Fruit fly (Drosophila melanogaster): ENCODE measurements around the gene CG44325.

CG44325 gene

dm6 chrX:9108387-9108786, 30.1 kb upstream of the CG44325 start, which contains the start of gene AP-1gamma:
Gene AP-1gamma (plus strand): TSS chrX:9108691.
- TF ChIP-seq yki (optimal IDR thresholded peaks at IDR 0.05) (no peak), CG18599 (GFP tag; optimal IDR thresholded peaks at IDR 0.05) (peak; percentile 1), Deaf1 (tag; optimal IDR thresholded peaks at IDR 0.05) (peak; percentile 82), pros (GFP tag; optimal IDR thresholded peaks at IDR 0.05) (peak; percentile 10), CG6175 (GFP tag; IDR thresholded peaks at IDR 0.05) (peak; percentile 86), CG34376 (GFP tag; optimal IDR thresholded peaks at IDR 0.05) (peak; percentile 76), CG10543 (GFP tag; optimal IDR thresholded peaks at IDR 0.05) (peak; percentile 85), mirr (GFP tag; optimal IDR thresholded peaks at IDR 0.05) (peak; percentile 78), chinmo (GFP tag; IDR thresholded peaks at IDR 0.05; ENCODE audit: partially characterized antibody) (0 out of 4 replicates have a peak, but pooled peaks have one; percentile 47), HmgZ (tag; optimal IDR thresholded peaks at IDR 0.05) (peak; percentile 7), grn (GFP tag; optimal IDR thresholded peaks at IDR 0.05) (peak; percentile 40), sima (GFP tag; optimal IDR thresholded peaks at IDR 0.05) (no peak), bab2 (GFP tag; optimal IDR thresholded peaks at IDR 0.05) (no peak), Aef1 (GFP tag; IDR thresholded peaks at IDR 0.05) (no peak), sug (tag; optimal IDR thresholded peaks at IDR 0.05) (peak; percentile 93), CG5180 (GFP tag; optimal IDR thresholded peaks at IDR 0.05) (peak; percentile 2), Elba2 (GFP tag; optimal IDR thresholded peaks at IDR 0.05) (no peak), pfk (GFP tag; optimal IDR thresholded peaks at IDR 0.05) (peak; percentile 72), Med (GFP tag) (peak; percentile 41), GATAe (GFP tag; conservative IDR thresholded peaks at IDR 0.05) (peak; percentile 33; the same call in 1 of the 2 replicates), Fer1 (GFP tag; optimal IDR thresholded peaks at IDR 0.05) (peak; percentile 48), exex (tag; optimal IDR thresholded peaks at IDR 0.05) (peak; percentile 91), Dbx (GFP tag; IDR thresholded peaks at IDR 0.05) (0 out of 3 replicates have a peak, but pooled peaks have one; percentile 18)

DNA sequence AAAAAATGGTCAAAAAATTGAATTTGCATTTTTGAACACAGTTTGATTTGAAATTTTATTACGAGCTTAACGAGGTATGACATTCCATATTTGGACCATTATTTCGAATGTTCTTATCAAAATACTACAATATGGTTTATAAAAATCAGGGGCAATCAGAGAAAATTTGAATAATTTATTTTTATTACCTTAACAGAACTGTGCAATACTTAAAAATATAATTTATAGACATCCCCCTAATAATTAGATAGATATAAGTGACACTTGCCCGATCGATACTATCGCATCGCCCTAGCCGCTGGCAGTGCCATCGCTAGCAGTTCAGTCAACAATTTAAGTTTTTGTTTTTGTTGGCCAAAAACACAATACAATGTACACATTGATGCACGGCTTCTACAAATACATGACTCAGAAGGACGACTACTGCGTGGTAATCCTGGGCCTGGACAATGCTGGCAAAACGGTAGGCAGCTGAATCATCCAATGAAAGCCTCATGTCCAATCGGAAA, 28.5 kb upstream of the CG44325 start, which contains the start of gene Arfrp1:
Arfrp1 (plus strand) TSS at position 295 of the 509 bp plus-strand sequence.
- TF ChIP-seq ems (GFP tag; optimal IDR thresholded peaks at IDR 0.05) = no peak
- TF ChIP-seq CG12659 (GFP tag; optimal IDR thresholded peaks at IDR 0.05) = peak; percentile 17
- TF ChIP-seq CG7963 (GFP tag; IDR thresholded peaks at IDR 0.05; ENCODE audit: partially characterized antibody) = peak; percentile 64; the same call in 2 of the 3 replicates
- peak; percentile 88 for TF ChIP-seq Scr (GFP tag; IDR thresholded peaks at IDR 0.05; ENCODE audit: partially characterized antibody)
- peak; percentile 55 for TF ChIP-seq sna (GFP tag; IDR thresholded peaks at IDR 0.05; ENCODE audit: partially characterized antibody)
- no peak for TF ChIP-seq CG9437 (GFP tag; optimal IDR thresholded peaks at IDR 0.05)
- TF ChIP-seq oc (tag; optimal IDR thresholded peaks at IDR 0.05) = no peak
- TF ChIP-seq mam (GFP tag; optimal IDR thresholded peaks at IDR 0.05) = peak; percentile 17
- no peak for TF ChIP-seq CG10462 (GFP tag; optimal IDR thresholded peaks at IDR 0.05)
- TF ChIP-seq vnd (GFP tag; IDR thresholded peaks at IDR 0.05; ENCODE audit: partially characterized antibody) = peak; percentile 71
- peak; percentile 49; the same call in 1 of the 2 replicates for TF ChIP-seq al (GFP tag; IDR thresholded peaks at IDR 0.05)
- TF ChIP-seq CG10274 (GFP tag; optimal IDR thresholded peaks at IDR 0.05) = no peak
- TF ChIP-seq CG14441 (GFP tag; IDR thresholded peaks at IDR 0.05) = 0 out of 2 replicates have a peak, but pooled peaks have one; percentile 32
- TF ChIP-seq CG30403 (GFP tag; optimal IDR thresholded peaks at IDR 0.05) = peak; percentile 51
- TF ChIP-seq CG12391 (tag; optimal IDR thresholded peaks at IDR 0.05) = peak; percentile 34
- TF ChIP-seq lmd (GFP tag; IDR thresholded peaks at IDR 0.05) = no peak
- TF ChIP-seq BEAF-32 (GFP tag; optimal IDR thresholded peaks at IDR 0.05) = peak; percentile 79
- TF ChIP-seq CG18619 (GFP tag; optimal IDR thresholded peaks at IDR 0.05) = no peak
- TF ChIP-seq pum (GFP tag; optimal IDR thresholded peaks at IDR 0.05) = no peak
- no peak for TF ChIP-seq Lim3 (GFP tag; IDR thresholded peaks at IDR 0.05)
- TF ChIP-seq CG10209 (GFP tag; optimal IDR thresholded peaks at IDR 0.05) = no peak
- no peak for TF ChIP-seq Ptx1 (GFP tag; IDR thresholded peaks at IDR 0.05)
- TF ChIP-seq dati (GFP tag; IDR thresholded peaks at IDR 0.05) = no peak
- TF ChIP-seq Fer2 (tag; optimal IDR thresholded peaks at IDR 0.05) = peak; percentile 6
- TF ChIP-seq Dp (GFP tag; optimal IDR thresholded peaks at IDR 0.05) = no peak
- TF ChIP-seq CG8290 (GFP tag; optimal IDR thresholded peaks at IDR 0.05) = peak; percentile 66
- TF ChIP-seq CG8290 (tag; optimal IDR thresholded peaks at IDR 0.05) = peak in 1 of 2 experiments; percentile 39

Measured in whole organism, embryonic.